Fruit fly (Drosophila melanogaster) S2 (cell line): ENCODE measurements around the gene CG6333.
A peak's percentile ranks its signal among the peaks of the same experiment; 100 is the strongest.

Experiments used
- CG8478 ChIP-seq: fragments of >200 bp; optimal IDR thresholded peaks from 2 replicates; lab custom pipeline; 2018
- CTCF ChIP-seq, 2 experiments: fragments of >200 bp; optimal IDR thresholded peaks; 2 replicates each; lab custom pipeline; 2018

CG6333 gene

dm6 chr3L:17486794-17487726, 1.0 kb upstream of the CG6333 start, which contains the start of gene Oatp74D:
TSS of gene Oatp74D (plus strand) at chr3L:17487118.
- TF ChIP-seq CTCF (optimal IDR thresholded peaks at IDR 0.05; lab: Kevin White, UChicago) (no peak), CG8478 (lab: Kevin White, UChicago) (no peak)

DNA sequence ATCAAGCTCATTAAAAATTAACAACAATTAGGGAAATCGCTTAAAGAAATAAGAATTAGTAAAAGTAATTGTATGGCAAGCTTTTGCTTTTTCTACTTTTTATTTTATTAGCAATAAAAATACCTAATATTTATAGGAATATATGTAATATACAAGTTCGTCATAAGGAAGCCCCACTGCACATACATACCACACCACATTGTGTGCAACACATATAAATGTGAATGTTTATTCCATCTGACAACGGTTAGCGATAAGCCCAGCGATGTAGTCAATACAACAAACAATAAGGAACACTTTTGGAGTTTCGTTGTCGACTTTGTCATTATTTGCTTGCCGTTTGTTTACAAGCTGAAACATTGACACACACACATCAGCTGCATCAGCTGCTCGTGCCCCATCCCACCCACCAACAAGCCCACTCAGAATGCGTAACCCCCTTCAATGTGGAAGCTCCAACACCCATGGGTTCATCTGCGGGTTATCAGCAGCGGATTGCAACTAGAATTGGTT, 694 bp downstream of the CG6333 start:
- no peak for TF ChIP-seq CG8478 (lab: Kevin White, UChicago)
- no peak for TF ChIP-seq CTCF (optimal IDR thresholded peaks at IDR 0.05; lab: Kevin White, UChicago)

dm6 chr3L:17478826-17479225, 7.2 kb downstream of the CG6333 start, which contains the start of the genes CG13733 and qjt:
TSS of gene CG13733 (minus strand) at chr3L:17478926.
TSS of gene qjt (plus strand) at chr3L:17479096.
- TF ChIP-seq CG8478 (lab: Kevin White, UChicago): no peak

- TF ChIP-seq CTCF (optimal IDR thresholded peaks at IDR 0.05; lab: Kevin White, UChicago) (no peak), CG8478 (lab: Kevin White, UChicago) (no peak)
Measured at dm6 chr3L:17476496-17476895, 9.5 kb downstream of the CG6333 start.

dm6 chr3L:17475979-17476393, 10.0 kb downstream of the CG6333 start, which contains the start of gene CG34250:
TSS of gene CG34250 (plus strand) at chr3L:17476222.
- peak in 1 of 2 experiments; percentile 18 for TF ChIP-seq CTCF (optimal IDR thresholded peaks at IDR 0.05; lab: Kevin White, UChicago)
- TF ChIP-seq CG8478 (lab: Kevin White, UChicago): no peak

dm6 chr3L:17474711-17475451, 11.1 kb downstream of the CG6333 start, which contains the start of the genes UQCR-Q and CG46525:
TSS of gene UQCR-Q (plus strand) at chr3L:17474761.
TSS of gene CG46525 (plus strand) at chr3L:17475220.
- TF ChIP-seq CTCF (optimal IDR thresholded peaks at IDR 0.05; lab: Kevin White, UChicago) (peak; percentile 61 to 71), CG8478 (lab: Kevin White, UChicago) (no peak)

dm6 chr3L:17473889-17474288, 12.1 kb downstream of the CG6333 start:
- no peak for TF ChIP-seq CG8478 (lab: Kevin White, UChicago)
- TF ChIP-seq CTCF (optimal IDR thresholded peaks at IDR 0.05; lab: Kevin White, UChicago): no peak

DNA sequence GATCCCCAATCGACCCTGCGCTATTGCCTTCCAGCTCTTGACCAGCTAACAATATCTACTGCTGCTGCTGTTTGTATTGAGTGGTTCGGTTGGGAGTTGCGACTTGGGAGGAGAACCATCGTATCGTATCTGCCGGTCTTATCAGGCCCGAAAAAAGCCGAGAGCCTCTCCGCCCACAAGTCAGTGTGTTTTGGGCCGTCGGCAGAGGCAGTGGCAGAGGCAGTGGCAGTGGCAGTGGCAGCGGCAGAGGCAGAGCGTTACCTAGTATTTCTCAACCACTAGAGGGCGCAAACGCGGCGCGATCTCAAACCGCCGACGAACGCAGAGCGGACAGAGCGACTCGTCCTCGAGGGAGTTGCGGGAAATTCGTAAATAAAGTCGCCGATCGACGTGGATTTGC, 15.9 kb downstream of the CG6333 start, which contains the start of gene SecCl:
TSS of gene SecCl (plus strand) at position 18 of the 400 bp plus-strand sequence.
- TF ChIP-seq CTCF (optimal IDR thresholded peaks at IDR 0.05; lab: Kevin White, UChicago): peak; percentile 60 to 67
- TF ChIP-seq CG8478 (lab: Kevin White, UChicago): no peak

DNA sequence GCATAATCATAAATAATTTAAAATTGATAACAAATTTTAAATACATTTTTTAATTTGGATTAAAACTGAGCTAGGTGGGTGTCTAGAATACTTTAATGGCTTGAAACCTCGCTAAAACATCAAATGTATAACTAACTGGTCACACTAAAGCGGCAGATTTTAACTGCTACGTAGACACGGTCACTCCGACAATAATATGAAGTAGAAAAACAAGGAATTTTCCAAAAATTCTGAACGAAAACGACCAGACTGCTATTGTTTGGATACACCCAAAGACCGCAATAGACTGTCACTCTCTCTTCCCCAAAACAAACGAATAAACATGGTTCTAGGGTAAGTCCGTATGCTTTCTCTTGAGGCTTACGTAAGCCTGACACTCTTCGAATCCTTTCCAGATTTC, 20.2 kb downstream of the CG6333 start, which contains the start of gene QIL1:
TSS of gene QIL1 (plus strand) at position 142 of the 400 bp plus-strand sequence.
- peak in 1 of 2 experiments; percentile 61 for TF ChIP-seq CTCF (optimal IDR thresholded peaks at IDR 0.05; lab: Kevin White, UChicago)
- TF ChIP-seq CG8478 (lab: Kevin White, UChicago): no peak

- TF ChIP-seq CTCF (optimal IDR thresholded peaks at IDR 0.05; lab: Kevin White, UChicago) (no peak), CG8478 (lab: Kevin White, UChicago) (no peak)
Measured at dm6 chr3L:17462474-17462873, 23.6 kb downstream of the CG6333 start.

DNA sequence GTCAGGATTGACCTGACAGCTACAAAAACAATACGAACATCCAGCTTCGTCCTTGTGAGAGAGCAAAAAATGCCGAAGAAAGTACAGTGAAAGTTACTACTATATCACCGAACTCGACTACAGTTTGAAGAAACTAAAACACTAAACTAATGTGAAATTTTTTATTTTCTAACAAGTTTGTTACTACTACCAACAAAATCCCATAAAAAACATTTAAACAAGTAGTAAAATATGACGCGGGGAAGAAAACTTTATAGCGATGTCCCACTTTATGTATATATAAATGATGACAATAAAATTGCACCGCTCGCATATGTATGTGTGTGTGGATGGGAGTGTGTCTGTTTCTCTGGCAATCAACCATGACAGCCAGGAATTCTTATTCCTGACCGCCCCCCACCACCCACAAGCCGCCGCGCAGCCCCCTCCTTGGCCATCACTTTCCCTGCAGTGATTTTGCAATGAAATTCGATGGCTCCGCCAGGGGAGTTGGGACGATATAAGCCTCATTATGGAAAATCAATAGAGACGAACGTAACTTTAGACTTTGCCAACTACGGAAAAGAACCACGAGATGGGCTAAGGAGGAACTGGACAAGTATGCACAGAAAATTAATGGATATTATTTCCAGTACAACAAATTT, 24.5 kb downstream of the CG6333 start:
- no peak for TF ChIP-seq CTCF (optimal IDR thresholded peaks at IDR 0.05; lab: Kevin White, UChicago)
- TF ChIP-seq CG8478 (lab: Kevin White, UChicago): no peak

- no peak for TF ChIP-seq CG8478 (lab: Kevin White, UChicago)
- TF ChIP-seq CTCF (optimal IDR thresholded peaks at IDR 0.05; lab: Kevin White, UChicago): no peak
Measured at dm6 chr3L:17458856-17459518, 27.0 kb downstream of the CG6333 start.

- TF ChIP-seq CTCF (optimal IDR thresholded peaks at IDR 0.05; lab: Kevin White, UChicago): no peak
- no peak for TF ChIP-seq CG8478 (lab: Kevin White, UChicago)
Measured at dm6 chr3L:17457695-17458242, 28.3 kb downstream of the CG6333 start.
